Fruit fly (Drosophila melanogaster): ENCODE measurements around the gene CG14115.

Gene CG14115

DNA sequence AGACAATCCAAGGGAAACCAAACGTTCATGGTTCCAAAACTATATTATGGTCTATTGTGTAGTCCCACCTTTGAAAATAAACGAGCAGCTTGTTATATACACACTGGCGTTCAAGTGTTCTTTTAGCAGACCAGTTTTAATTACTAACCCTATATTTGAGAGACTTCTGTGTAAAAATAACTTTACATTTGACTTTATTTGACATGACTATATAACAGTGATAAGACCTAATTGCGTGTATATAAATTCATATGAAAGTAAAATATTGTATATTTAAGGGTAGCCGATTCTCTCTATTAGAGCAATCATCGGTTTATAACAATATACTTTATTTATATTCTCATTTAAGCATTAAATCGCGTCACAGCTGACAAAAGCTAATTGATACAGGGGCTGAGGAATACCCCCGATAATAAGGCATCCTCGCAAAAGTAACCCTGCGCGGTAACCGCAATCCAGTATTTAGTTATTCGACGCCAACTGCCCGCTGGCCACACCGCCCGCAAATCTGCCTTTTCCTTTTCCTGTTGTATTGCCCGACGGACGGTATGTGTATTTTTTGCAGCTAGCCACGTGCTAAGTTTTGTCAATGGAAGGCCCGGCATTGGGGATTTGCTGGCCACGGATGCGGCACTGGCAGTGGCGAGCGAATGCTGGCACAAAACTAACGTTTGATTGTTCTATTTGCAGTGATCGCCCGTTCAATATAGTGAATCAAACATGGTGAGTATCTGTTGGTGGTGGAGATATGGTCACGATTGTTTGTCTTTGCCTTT lies 19.7 kb downstream of the CG14115 start, which contains the start of gene RpS4 (continued):
- TF ChIP-seq Aef1 (GFP tag; IDR thresholded peaks at IDR 0.05) (peak; percentile 72; the same call in 2 of the 3 replicates), CG6654 (GFP tag; optimal IDR thresholded peaks at IDR 0.05) (peak; percentile 61), Xbp1 (GFP tag; optimal IDR thresholded peaks at IDR 0.05) (peak; percentile 82), fu2 (GFP tag; optimal IDR thresholded peaks at IDR 0.05) (peak; percentile 73), fd3F (GFP tag; optimal IDR thresholded peaks at IDR 0.05) (peak; percentile 76), Spps (tag; optimal IDR thresholded peaks at IDR 0.05) (peak; percentile 75), CG8478 (optimal IDR thresholded peaks at IDR 0.05) (no peak), CG30431 (GFP tag; optimal IDR thresholded peaks at IDR 0.05) (peak; percentile 82), gt (GFP tag; IDR thresholded peaks at IDR 0.05) (peak; percentile 62; the same call in 1 of the 2 replicates), chn (GFP tag; optimal IDR thresholded peaks at IDR 0.05) (peak; percentile 79), row (GFP tag; IDR thresholded peaks at IDR 0.05) (peak; percentile 92), otp (GFP tag; IDR thresholded peaks at IDR 0.05) (peak; percentile 92), H2.0 (GFP tag; IDR thresholded peaks at IDR 0.05) (peak; percentile 79), ERR (GFP tag; optimal IDR thresholded peaks at IDR 0.05) (peak; percentile 76), gsb-n (tag; optimal IDR thresholded peaks at IDR 0.05) (peak; percentile 84), eyg (GFP tag; optimal IDR thresholded peaks at IDR 0.05) (peak; percentile 92), CG10274 (GFP tag; optimal IDR thresholded peaks at IDR 0.05) (peak; percentile 85), CG15011 (GFP tag; optimal IDR thresholded peaks at IDR 0.05) (peak; percentile 87), CG2678 (tag; optimal IDR thresholded peaks at IDR 0.05) (peak; percentile 78), CG6813 (GFP tag; optimal IDR thresholded peaks at IDR 0.05) (peak; percentile 97), Side (GFP tag; optimal IDR thresholded peaks at IDR 0.05) (peak; percentile 90), D (optimal IDR thresholded peaks at IDR 0.05) (no peak), D (GFP tag; optimal IDR thresholded peaks at IDR 0.05) (peak; percentile 78), knrl (GFP tag; IDR thresholded peaks at IDR 0.05; ENCODE audit: partially characterized antibody) (peak; percentile 46; the same call in 1 of the 3 replicates), shn (GFP tag; optimal IDR thresholded peaks at IDR 0.05) (peak; percentile 73), Antp (GFP tag; optimal IDR thresholded peaks at IDR 0.05) (peak; percentile 80), CG8388 (GFP tag; optimal IDR thresholded peaks at IDR 0.05) (peak; percentile 71), Scr (GFP tag; IDR thresholded peaks at IDR 0.05; ENCODE audit: partially characterized antibody) (0 out of 2 replicates have a peak, but pooled peaks have one; percentile 32), CG10267 (tag; optimal IDR thresholded peaks at IDR 0.05) (peak; percentile 80), repo (GFP tag; optimal IDR thresholded peaks at IDR 0.05) (peak; percentile 81), CG13287 (GFP tag; IDR thresholded peaks at IDR 0.05; ENCODE audit: partially characterized antibody) (peak; percentile 33; the same call in 1 of the 2 replicates), CG33557 (GFP tag; optimal IDR thresholded peaks at IDR 0.05) (peak; percentile 90), CG7556 (GFP tag; optimal IDR thresholded peaks at IDR 0.05) (peak; percentile 64), CG18764 (GFP tag; optimal IDR thresholded peaks at IDR 0.05) (peak; percentile 69), ap (GFP tag; IDR thresholded peaks at IDR 0.05) (peak; percentile 69), cg (GFP tag; optimal IDR thresholded peaks at IDR 0.05) (no peak), NC2α (GFP tag; optimal IDR thresholded peaks at IDR 0.05) (peak; percentile 61), CG12299 (tag; optimal IDR thresholded peaks at IDR 0.05) (peak; percentile 85), Hr39 (optimal IDR thresholded peaks at IDR 0.05) (no peak), HLHmδ (GFP tag; optimal IDR thresholded peaks at IDR 0.05) (peak; percentile 100), cad (GFP tag; optimal IDR thresholded peaks at IDR 0.05) (no peak), Optix (GFP tag; IDR thresholded peaks at IDR 0.05) (peak; percentile 75), CG12071 (GFP tag; optimal IDR thresholded peaks at IDR 0.05) (peak; percentile 98), dpn (GFP tag; optimal IDR thresholded peaks at IDR 0.05) (peak; percentile 53 to 85), NFAT (GFP tag; IDR thresholded peaks at IDR 0.05) (peak; percentile 92), her (GFP tag; optimal IDR thresholded peaks at IDR 0.05) (peak; percentile 93), HmgZ (tag; optimal IDR thresholded peaks at IDR 0.05) (peak; percentile 92), CG4617 (GFP tag; optimal IDR thresholded peaks at IDR 0.05; ENCODE audit: borderline replicate concordance) (peak; percentile 68), Hand (GFP tag; optimal IDR thresholded peaks at IDR 0.05) (peak; percentile 95), tup (GFP tag; optimal IDR thresholded peaks at IDR 0.05) (peak; percentile 28)
